Worm (Caenorhabditis elegans) whole organism, L3 larva: ENCODE measurements around the gene K10C9.4.

ENCODE experiments used
- aly-2 ChIP-seq: fragments of 150-350 bp; optimal IDR thresholded peaks from 2 replicates; lab custom pipeline; 2014; ENCODE audit warnings: missing biosample characterization, missing genetic modification characterization
- ceh-28 ChIP-seq: fragments of 150-350 bp; optimal IDR thresholded peaks from 2 replicates; lab custom pipeline; 2014; ENCODE audit warnings: missing biosample characterization, missing genetic modification reagents, missing genetic modification characterization
- egl-27 ChIP-seq: sonication (generic microtip); optimal IDR thresholded peaks from 4 replicates; lab custom pipeline; 2017; ENCODE audit warnings: missing biosample characterization, missing genetic modification reagents, missing genetic modification characterization
- fkh-10 ChIP-seq: sonication (generic microtip); optimal IDR thresholded peaks from 2 replicates; lab custom pipeline; 2017; ENCODE audit warnings: missing biosample characterization, missing genetic modification reagents, missing genetic modification characterization
- lsy-12 ChIP-seq: sonication (generic microtip); optimal IDR thresholded peaks from 2 replicates; lab custom pipeline; 2016; ENCODE audit warnings: mild to moderate bottlenecking, missing genetic modification characterization, missing compliant biosample characterization
- mdl-1 ChIP-seq: fragments of 150-350 bp; optimal IDR thresholded peaks from 2 replicates; lab custom pipeline; 2014; ENCODE audit warnings: missing biosample characterization, missing genetic modification characterization
- nhr-12 ChIP-seq: fragments of 150-350 bp; optimal IDR thresholded peaks from 2 replicates; lab custom pipeline; 2014; ENCODE audit warnings: missing biosample characterization, missing genetic modification characterization
- nhr-23 ChIP-seq: fragments of 150-350 bp; optimal IDR thresholded peaks from 2 replicates; lab custom pipeline; 2014; ENCODE audit warnings: missing biosample characterization, missing genetic modification reagents, missing genetic modification characterization
- nhr-76 ChIP-seq: fragments of 150-350 bp; sonication (generic microtip); optimal IDR thresholded peaks from 5 replicates; lab custom pipeline; 2014; ENCODE audit warnings: missing biosample characterization, missing genetic modification characterization
- pha-4 ChIP-seq: fragments of 150-350 bp; optimal IDR thresholded peaks from 2 replicates; lab custom pipeline; 2014; ENCODE audit warnings: missing biosample characterization, missing genetic modification reagents, missing genetic modification characterization
- pqm-1 ChIP-seq: fragments of 150-350 bp; optimal IDR thresholded peaks from 2 replicates; lab custom pipeline; 2017; ENCODE audit warnings: missing biosample characterization, missing genetic modification characterization, inconsistent platforms

DNA sequence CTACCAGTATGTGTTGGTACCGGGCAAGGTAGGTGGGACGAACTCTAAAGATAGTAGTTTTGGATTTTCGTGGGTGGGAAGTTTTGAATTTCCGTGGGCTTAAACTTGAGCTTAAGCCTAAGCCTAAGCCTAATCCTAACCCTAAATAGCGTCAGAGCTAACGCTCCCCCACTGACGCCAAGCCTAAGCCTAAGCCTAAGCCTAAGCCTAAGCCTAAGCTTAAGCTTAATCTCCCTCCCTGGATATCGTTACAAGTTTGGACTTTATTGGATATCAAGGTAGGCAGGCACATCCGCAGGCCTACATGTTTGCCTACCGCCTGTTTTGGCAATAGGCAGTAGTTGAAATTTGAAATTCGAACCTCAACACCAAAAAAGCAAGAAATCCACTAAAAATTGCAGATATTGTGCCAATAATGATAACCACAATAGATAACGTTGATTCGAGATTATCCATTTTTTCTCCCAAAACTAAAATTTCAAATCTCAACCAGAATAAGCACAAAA lies at the start of gene K10C9.4:
- TF ChIP-seq ceh-28 (tag; lab: Kevin White, UChicago), result no peak
- no peak for TF ChIP-seq pha-4
- no peak for TF ChIP-seq lsy-12 (tag; lab: Kevin White, UChicago)
- TF ChIP-seq egl-27, result no peak
- TF ChIP-seq mdl-1 (tag; lab: Kevin White, UChicago), result no peak
- no peak for TF ChIP-seq pqm-1 (tag; lab: Kevin White, UChicago)
- TF ChIP-seq fkh-10 (GFP tag; lab: Kevin White, UChicago), result no peak
- no peak for TF ChIP-seq aly-2 (tag; lab: Kevin White, UChicago)
- TF ChIP-seq nhr-76 (tag; lab: Kevin White, UChicago), result no peak
- TF ChIP-seq nhr-23 (tag; lab: Kevin White, UChicago), result no peak
- no peak for TF ChIP-seq nhr-12 (tag; lab: Kevin White, UChicago)
